Worm (Caenorhabditis elegans) whole organism, early embryonic: ENCODE measurements around the gene cest-2.2.

ENCODE experiments used
- F13C5.2 ChIP-seq: sonication (generic microtip); optimal IDR thresholded peaks from 2 replicates; lab custom pipeline; 2017; ENCODE audit warnings: mild to moderate bottlenecking, missing genetic modification characterization, inconsistent platforms, missing compliant biosample characterization
- ama-1 ChIP-seq: fragments of 150-350 bp; optimal IDR thresholded peaks from 2 replicates; lab custom pipeline; 2014
- flt-1 ChIP-seq: fragments of 200-800 bp; sonication (Bioruptor generic); IDR thresholded peaks from 2 replicates; pipeline ENCODE4 v1.3.6; 2022; ENCODE audit warnings: missing genetic modification characterization, missing compliant biosample characterization
- hnd-1 ChIP-seq: sonication (generic microtip); optimal IDR thresholded peaks from 2 replicates; lab custom pipeline; 2016; ENCODE audit warnings: missing genetic modification characterization, missing compliant biosample characterization
- pes-1 ChIP-seq: fragments of 200-800 bp; sonication (Bioruptor generic); IDR thresholded peaks from 2 replicates; pipeline ENCODE4 v1.3.6; 2022; ENCODE audit warnings: missing genetic modification reagents, missing genetic modification characterization, missing compliant biosample characterization
- tbx-11 ChIP-seq: fragments of 200-800 bp; sonication (Bioruptor generic); IDR thresholded peaks from 2 replicates; pipeline ENCODE4 v1.3.6; 2022; ENCODE audit warnings: missing genetic modification characterization, missing compliant biosample characterization

- TF ChIP-seq flt-1 (GFP tag; lab: Robert Waterston, UW), result no peak
- no peak for TF ChIP-seq tbx-11
- no peak for TF ChIP-seq hnd-1 (tag; lab: Kevin White, UChicago)
- TF ChIP-seq ama-1, result no peak
- no peak for TF ChIP-seq pes-1
- no peak for TF ChIP-seq F13C5.2 (tag; lab: Kevin White, UChicago)
Observed at ce11 chrV:14143634-14144033, 31.5 kb downstream of the cest-2.2 start.
